Fruit fly (Drosophila melanogaster) Kc167 (cell line): ENCODE measurements around the gene CG14811.

ENCODE experiments used
- Myc ChIP-seq: fragments of >200 bp; optimal IDR thresholded peaks from 2 replicates; lab custom pipeline; 2017; ENCODE audit warnings: missing external identifiers
- Sin3A ChIP-seq: fragments of >200 bp; optimal IDR thresholded peaks from 2 replicates; lab custom pipeline; 2018; ENCODE audit warnings: missing external identifiers
- h ChIP-seq: fragments of >200 bp; optimal IDR thresholded peaks from 3 replicates; lab custom pipeline; 2018; ENCODE audit warnings: missing external identifiers
- insv ChIP-seq: fragments of >200 bp; optimal IDR thresholded peaks from 3 replicates; lab custom pipeline; 2018; ENCODE audit warnings: missing external identifiers
- psq ChIP-seq: fragments of >200 bp; optimal IDR thresholded peaks from 2 replicates; lab custom pipeline; 2017; ENCODE audit warnings: missing external identifiers
- ttk ChIP-seq: sonication (Bioruptor generic); optimal IDR thresholded peaks from 2 replicates; lab custom pipeline; 2017; ENCODE audit warnings: missing external identifiers

CG14811 gene

DNA sequence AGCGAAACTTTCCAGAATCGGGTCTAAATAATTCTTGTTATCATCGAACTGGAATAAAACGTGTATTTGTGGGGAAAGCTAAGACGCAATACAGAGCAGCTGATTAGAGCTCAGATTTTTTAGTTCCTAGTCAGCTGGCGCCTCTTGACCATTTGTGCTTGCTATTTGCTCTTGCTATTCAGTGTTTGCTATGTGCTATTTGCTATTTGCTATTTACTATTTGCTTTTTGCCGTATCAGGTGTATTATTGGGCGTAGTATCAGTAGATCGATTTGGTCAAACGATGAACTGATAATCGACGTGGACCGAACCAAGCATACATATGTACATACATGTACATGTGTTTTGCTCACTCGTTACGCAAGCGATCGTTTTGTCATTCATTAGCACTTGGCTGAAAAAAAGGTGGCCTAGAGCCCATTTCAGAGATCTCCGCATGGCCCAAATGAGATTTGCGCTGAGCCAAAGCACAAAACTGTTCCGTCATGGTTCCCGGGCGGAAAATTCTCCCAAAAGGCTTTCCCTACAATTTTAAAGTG lies 23.3 kb upstream of the CG14811 start:
- no peak for TF ChIP-seq h
- TF ChIP-seq Myc: no peak
- TF ChIP-seq insv: no peak
- no peak for TF ChIP-seq Sin3A (lab: Kevin White, UChicago)
- TF ChIP-seq ttk (lab: Kevin White, UChicago): no peak
- no peak for TF ChIP-seq psq (lab: Kevin White, UChicago)

DNA sequence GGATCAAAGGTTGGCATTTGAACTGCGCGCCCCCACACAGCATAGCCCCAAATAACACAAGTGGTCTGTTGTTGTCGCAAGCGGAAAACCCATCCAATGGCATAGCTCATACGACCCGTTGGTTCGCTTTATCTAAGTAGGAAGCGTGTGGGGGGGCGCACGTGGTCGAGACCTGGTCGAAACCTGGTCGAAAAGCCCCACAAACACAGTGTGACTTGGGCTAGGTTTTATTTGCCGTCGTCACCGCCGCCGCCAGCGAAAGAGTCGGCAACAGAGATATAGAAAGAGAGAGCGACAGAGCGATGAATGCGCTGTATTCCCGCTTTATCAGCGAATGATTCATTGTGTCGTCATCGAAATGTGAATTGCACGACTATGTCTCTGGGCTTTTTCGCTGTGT lies 20.7 kb upstream of the CG14811 start:
- TF ChIP-seq psq (lab: Kevin White, UChicago) (no peak), insv (no peak), Myc (no peak)

DNA sequence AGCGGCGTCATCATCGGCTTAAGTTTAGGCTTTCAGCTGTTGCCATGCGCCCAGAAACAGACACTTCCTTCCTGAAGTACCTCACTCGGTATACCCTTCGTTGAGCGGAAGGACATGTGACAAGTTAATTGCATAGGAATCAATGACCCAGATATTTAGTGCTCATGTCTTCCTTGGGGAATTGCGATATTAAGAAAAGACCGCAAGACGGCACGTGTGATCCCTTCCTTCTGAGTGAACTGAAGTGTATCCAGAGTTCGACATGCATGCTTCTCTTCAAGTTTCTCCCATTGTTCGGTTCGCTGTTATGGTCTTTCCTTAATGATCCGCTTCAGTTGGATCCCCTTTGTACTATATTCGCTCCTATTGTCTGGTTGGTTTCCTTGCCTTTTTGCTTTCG lies 18.3 kb upstream of the CG14811 start:
- no peak for TF ChIP-seq ttk (lab: Kevin White, UChicago)

DNA sequence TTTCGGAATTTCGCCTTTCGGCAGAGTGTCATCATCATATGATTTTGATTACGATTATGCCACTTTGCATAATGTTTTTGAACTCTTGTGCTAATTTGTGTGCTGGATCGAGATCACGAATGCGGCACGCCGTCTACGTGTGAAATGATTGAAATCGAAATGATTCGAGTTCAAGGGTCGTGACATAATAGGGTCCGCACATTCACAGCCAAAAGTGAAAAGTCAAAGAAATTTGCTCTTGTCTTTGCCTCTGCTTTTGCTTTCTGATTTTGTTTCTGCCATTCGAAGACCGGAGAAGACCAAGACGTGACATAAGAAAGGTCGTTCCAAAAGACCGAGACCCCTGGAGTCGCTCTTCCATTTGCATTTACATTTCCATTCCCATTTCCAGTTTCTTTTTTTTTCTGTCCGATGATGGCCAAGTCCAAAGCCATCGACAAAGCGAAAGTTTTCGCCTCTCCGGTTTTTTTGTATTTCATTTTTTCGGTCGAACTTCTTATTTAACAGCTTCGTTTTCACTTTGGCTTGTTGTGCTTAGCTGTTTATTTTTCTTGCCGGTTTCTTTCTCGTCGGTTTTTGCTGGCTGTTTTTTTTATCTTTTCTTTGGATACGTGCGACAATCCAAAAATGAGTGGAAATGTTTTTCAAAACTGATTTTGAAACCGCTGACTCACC lies 12.7 kb upstream of the CG14811 start:
- no peak for TF ChIP-seq insv
- no peak for TF ChIP-seq psq (lab: Kevin White, UChicago)
- no peak for TF ChIP-seq Myc
- TF ChIP-seq ttk (lab: Kevin White, UChicago): no peak
- no peak for TF ChIP-seq Sin3A (lab: Kevin White, UChicago)
- TF ChIP-seq h: no peak

DNA sequence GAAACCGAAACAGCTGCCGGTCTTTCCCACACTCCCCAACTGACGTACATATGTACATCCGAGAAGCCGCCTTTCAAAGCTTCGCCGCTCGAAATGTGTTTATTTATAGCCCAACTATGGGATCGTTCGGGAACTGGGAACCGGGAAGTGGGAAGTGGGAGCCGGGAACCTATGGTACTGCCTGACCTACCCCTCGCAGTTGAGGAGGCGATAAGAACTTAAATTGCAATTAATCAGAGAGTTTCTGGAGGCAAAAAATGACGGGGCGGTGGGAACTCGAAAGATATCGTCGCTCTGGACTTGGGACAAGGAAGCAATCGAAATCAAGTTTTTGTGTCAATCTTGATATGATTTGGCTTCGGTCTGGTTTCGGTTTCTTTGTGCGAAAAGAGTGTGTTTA lies 10.5 kb upstream of the CG14811 start:
- TF ChIP-seq Myc (no peak), h (no peak), psq (lab: Kevin White, UChicago) (no peak), insv (no peak), Sin3A (lab: Kevin White, UChicago) (no peak), ttk (lab: Kevin White, UChicago) (no peak)

DNA sequence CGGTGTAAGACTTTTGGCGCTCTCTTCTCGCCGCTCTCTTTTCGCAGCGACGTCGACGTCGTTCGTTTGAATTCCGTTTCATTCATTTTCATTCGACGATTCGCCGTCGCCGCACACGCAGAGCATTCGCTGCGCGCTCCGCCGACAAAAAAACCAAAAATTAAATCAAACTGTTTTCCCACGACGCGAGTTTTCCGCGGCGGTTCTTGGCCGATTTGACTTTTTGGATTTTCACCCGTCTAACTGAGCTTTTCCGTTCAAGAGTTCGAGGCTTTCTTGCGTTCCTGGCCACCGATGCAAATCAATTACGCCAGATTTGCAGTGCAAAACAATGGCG lies 9.0 kb upstream of the CG14811 start:
- TF ChIP-seq insv (no peak), Sin3A (lab: Kevin White, UChicago) (no peak), psq (lab: Kevin White, UChicago) (no peak), Myc (no peak), h (no peak), ttk (lab: Kevin White, UChicago) (no peak)

DNA sequence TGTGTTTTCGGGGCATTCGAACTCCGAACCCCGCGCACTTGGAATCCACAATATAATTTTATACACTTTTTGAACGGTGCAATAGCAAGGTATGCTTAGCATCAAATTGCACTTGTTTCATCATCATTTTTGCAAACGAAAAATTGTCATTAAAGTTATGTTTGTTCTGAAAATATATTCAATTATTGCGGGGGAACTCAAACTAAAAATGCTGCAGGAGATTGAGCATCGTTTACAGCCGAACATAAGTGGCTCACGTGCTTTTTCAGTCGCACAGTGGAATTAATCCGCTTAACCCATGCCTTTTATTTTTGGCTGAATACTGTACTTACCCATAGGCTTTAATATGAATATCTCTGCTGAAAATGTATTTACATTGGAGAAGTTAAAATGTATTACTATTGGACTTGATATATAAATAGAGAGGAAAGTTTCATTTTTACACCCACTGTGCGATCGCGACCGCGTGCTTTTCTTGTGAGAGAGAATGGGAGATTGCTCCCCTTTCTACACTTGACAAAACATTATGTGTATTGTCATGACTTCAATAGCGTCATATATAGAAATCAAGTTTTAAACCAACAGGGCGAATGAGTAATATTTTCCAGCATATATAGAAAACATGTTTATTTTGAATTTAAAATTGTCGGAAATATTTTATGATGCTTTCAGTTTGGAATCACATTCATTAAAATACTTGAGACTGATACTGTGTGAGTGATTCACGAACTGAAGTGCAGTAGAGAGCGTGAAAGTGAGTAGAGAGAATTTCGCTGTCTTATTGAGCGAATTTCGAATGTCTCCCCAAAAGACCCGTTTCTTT lies 8.4 kb upstream of the CG14811 start:
- TF ChIP-seq insv (no peak), Sin3A (lab: Kevin White, UChicago) (no peak), h (no peak), psq (lab: Kevin White, UChicago) (no peak), Myc (no peak), ttk (lab: Kevin White, UChicago) (no peak)

DNA sequence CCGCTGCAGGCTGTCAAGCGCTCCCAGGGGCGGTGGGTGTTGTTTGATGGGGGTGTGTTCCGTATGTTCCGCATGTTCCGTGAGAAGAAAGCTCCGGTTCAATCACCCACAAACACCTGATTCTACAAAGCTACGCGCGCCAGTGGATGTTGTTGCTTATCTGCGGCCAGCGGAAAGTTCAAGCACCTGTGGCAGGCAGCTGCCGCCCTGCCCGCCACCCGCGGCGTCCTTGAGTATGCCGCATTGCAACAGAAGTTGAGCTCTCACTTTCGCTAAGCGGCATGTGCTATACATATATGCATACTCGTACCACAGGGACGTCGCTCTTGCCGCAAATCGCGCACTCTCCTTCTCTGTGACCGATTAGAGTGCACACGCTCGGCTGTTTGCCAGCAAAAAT lies 5.9 kb upstream of the CG14811 start:
- no peak for TF ChIP-seq Myc
- TF ChIP-seq psq (lab: Kevin White, UChicago): no peak
- no peak for TF ChIP-seq insv
- no peak for TF ChIP-seq Sin3A (lab: Kevin White, UChicago)
- no peak for TF ChIP-seq h
- TF ChIP-seq ttk (lab: Kevin White, UChicago): no peak

DNA sequence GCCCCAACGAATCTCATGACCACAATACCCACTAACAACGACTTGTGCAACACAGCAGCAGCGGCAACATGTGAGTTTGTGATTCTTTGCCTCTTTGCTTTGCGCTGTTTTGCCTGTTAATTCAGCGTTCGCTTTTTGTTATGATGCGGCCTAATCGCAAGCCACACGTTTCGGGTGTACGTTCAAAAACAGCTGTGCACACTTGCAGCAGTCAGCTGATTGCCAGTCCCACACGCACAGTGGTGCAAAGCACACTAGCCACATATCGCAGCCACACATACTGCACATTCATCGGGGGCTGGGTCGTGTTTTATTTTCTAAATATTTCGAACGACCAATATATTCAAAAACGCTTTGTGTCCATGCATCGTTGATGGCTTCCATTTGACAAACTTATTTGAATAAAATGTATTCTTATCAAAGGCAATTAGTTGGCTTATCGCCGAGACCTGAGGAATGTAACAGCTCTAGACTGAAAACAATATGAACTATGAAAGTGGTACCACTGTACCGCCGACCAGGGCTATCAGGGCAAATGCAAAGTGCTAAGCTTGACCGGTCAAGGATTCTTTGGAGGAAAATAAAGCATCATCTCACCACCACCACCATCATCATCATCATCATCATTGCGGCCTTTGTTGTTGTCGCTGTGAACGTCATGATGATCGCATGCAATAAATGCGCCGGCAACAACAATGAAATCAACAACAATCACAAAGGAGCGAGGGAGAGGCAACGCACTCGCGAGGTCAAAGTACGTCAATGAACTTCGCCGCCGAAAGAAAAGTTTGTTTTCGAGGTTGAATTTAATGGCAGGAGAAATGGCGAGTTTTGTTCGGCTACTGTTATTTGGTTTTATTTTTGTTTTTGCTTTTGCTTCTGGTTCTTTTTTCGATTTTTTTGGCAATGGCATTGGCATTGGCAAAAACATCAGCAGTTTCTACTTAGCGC lies 4.0 kb upstream of the CG14811 start:
- TF ChIP-seq h (no peak), Myc (no peak), psq (lab: Kevin White, UChicago) (no peak), insv (no peak), Sin3A (lab: Kevin White, UChicago) (no peak), ttk (lab: Kevin White, UChicago) (no peak)

DNA sequence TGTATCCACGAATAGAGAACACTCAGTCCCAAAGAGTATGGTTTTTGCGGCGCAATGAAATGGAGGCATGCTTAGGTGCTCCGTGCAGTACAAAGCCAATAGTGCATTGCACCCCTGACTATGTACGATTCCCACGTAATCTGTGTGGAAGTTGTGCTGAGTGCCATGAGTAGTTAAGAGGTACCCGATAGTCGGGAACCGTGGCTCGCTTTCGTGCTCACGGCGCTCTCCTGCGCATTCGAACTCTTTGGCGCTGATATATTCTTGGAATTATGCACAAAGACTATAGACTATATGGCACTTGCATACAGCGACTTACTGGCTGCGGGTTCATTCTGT lies 2.4 kb upstream of the CG14811 start:
- TF ChIP-seq Myc (no peak), ttk (lab: Kevin White, UChicago) (no peak), Sin3A (lab: Kevin White, UChicago) (no peak), h (no peak), insv (no peak), psq (lab: Kevin White, UChicago) (no peak)

DNA sequence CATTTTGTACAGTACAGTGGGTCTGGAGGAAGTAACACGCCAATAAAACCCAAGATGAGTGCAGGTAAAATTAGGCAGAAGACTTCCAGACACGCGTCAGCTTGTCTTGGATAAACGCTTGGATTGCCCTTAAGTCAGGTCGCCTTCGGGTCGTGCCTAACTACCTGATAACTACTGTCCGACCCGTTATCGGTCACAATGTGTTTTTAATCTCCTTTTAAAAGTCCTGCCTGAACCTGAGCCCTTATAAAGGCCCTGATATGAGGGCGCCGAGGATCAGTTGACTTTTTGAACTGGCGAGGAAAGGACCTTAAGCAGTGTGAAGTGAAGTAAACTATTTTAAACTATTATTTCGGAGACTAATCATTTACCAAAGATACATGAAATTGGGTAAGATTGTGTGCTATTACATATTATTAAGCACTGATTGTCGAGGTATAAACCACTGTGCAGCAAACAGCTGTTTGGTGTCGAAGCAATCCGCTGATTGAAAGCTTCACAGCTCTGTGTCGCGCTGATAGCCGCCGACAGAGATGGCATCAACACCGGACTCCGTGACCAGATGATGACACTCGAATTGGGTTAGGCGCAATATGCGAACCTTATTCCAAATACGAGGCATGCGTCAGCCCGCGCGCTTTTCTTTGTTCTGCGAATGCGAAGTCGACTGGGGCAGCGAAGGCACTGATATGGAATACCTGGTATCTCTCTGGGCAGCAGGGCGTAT lies 1.9 kb upstream of the CG14811 start:
- TF ChIP-seq insv (no peak), Sin3A (lab: Kevin White, UChicago) (no peak), ttk (lab: Kevin White, UChicago) (no peak), Myc (no peak), psq (lab: Kevin White, UChicago) (no peak), h (no peak)

DNA sequence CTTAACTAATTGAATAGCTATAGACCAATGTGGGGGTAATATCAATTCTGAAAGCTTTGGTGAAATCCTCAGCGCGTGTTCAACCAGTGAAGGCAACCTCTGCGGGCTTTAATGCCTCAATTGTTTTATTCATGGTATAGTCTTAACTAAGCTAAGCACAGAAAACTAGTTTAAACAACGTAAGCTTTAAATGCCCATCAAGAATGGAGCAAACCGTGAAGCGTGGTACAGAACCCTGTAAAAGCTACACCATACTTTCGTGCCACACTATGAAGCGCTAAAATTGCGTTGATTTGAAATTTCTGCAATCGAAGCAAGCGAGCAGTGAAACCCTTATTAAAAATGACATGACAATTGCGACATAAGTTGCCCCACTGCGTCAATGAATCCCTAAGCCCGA lies 1.1 kb downstream of the CG14811 start:
- TF ChIP-seq Sin3A (lab: Kevin White, UChicago) (no peak), Myc (no peak), psq (lab: Kevin White, UChicago) (no peak), h (no peak), insv (no peak), ttk (lab: Kevin White, UChicago) (no peak)
